Comparison of ENCODE assay signal across 1 fruit fly cellular context in the genomic region with DNA sequence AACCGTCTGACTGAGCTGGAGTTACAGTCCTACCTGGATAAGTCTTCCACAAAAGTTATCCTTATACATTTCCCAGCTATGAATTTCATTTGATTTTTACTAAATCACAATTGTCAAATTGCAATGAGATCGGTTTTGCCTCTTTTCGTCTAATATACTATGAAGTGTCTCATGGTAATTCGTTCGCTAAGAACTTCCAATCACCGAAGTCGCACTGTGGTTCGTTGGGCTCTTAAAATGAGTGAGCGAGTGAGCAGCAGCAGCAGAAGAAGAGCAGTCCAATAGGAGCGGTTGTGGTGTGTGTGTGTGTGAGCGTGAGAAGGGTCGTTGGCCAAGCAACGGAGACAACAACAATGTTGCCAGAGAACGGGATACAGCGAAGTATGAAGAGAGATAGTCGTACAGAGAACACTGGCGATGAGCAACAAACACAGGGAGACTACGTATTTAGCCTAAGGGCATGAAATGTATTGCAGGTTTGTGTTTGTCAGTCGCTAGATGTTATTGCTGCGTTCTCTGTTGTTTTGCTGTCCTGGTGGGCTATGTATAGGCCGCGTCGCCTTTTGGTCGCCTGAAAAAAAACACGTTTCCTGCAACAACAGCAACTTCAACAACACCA.
TF ChIP-seq lines count a peak whose summit lies in the region.

No protein-coding gene starts in this region.

TF ChIP-seq in whole organism, embryonic, 481 proteins besides CTCF, POLR2A, EP300 and RAD21 (continued from another document):
- peak; percentile 83 for TF ChIP-seq trem (tag; optimal IDR thresholded peaks at IDR 0.05; lab: Kevin White, UChicago)
- peak; percentile 76 for TF ChIP-seq CG2889 (GFP tag; IDR thresholded peaks at IDR 0.05; lab: Robert Waterston, UW)
- peak; percentile 92 for TF ChIP-seq CG13424 (tag; optimal IDR thresholded peaks at IDR 0.05; lab: Kevin White, UChicago)
- TF ChIP-seq trh (GFP tag; optimal IDR thresholded peaks at IDR 0.05; lab: Kevin White, UChicago) = peak; percentile 70
- TF ChIP-seq odd (GFP tag; optimal IDR thresholded peaks at IDR 0.05; lab: Kevin White, UChicago) = peak; percentile 87
- peak; percentile 95 for TF ChIP-seq Hand (GFP tag; optimal IDR thresholded peaks at IDR 0.05; lab: Kevin White, UChicago)
- peak; percentile 66 for TF ChIP-seq CG14965 (GFP tag; optimal IDR thresholded peaks at IDR 0.05; lab: Kevin White, UChicago; ENCODE audit: borderline replicate concordance)
- TF ChIP-seq CG7357 (GFP tag; IDR thresholded peaks at IDR 0.05; lab: Robert Waterston, UW) = peak; percentile 82
- TF ChIP-seq nerfin-1 (tag; optimal IDR thresholded peaks at IDR 0.05; lab: Kevin White, UChicago) = peak; percentile 80
- peak; percentile 92 for TF ChIP-seq CG4404 (GFP tag; IDR thresholded peaks at IDR 0.05; lab: Robert Waterston, UW)
- TF ChIP-seq dimm (GFP tag; IDR thresholded peaks at IDR 0.05; lab: Robert Waterston, UW) = peak; percentile 85
- no peak; the same call in 2 of the 3 replicates for TF ChIP-seq mld (GFP tag; IDR thresholded peaks at IDR 0.05; lab: Robert Waterston, UW; ENCODE audit: partially characterized antibody)
- peak; percentile 90 for TF ChIP-seq Dip3 (GFP tag; optimal IDR thresholded peaks at IDR 0.05; lab: Kevin White, UChicago)
- peak; percentile 77 for TF ChIP-seq ssp (GFP tag; IDR thresholded peaks at IDR 0.05; lab: Robert Waterston, UW)
- peak; percentile 72; the same call in 1 of the 2 replicates for TF ChIP-seq cas (GFP tag; IDR thresholded peaks at IDR 0.05; lab: Robert Waterston, UW)
- TF ChIP-seq Fer3 (tag; optimal IDR thresholded peaks at IDR 0.05; lab: Kevin White, UChicago) = peak; percentile 90
- TF ChIP-seq CG16813 (GFP tag; IDR thresholded peaks at IDR 0.05; lab: Robert Waterston, UW; ENCODE audit: partially characterized antibody) = no peak
TF ChIP-seq in whole organism, embryonic: peak in this region for 427.
